Worm (Caenorhabditis elegans) whole organism, early embryonic: ENCODE data around the gene str-78.

Source experiments
- F13C5.2 ChIP-seq: sonication (generic microtip); optimal IDR thresholded peaks from 2 replicates; lab custom pipeline; 2017; ENCODE audit warnings: mild to moderate bottlenecking, missing genetic modification characterization, inconsistent platforms, missing compliant biosample characterization
- aly-1 ChIP-seq: sonication (generic microtip); optimal IDR thresholded peaks from 2 replicates; lab custom pipeline; 2016; ENCODE audit warnings: missing genetic modification characterization, missing compliant biosample characterization
- ama-1 ChIP-seq: fragments of 150-350 bp; optimal IDR thresholded peaks from 2 replicates; lab custom pipeline; 2014
- flt-1 ChIP-seq: fragments of 200-800 bp; sonication (Bioruptor generic); IDR thresholded peaks from 2 replicates; pipeline ENCODE4 v1.3.6; 2022; ENCODE audit warnings: missing genetic modification characterization, missing compliant biosample characterization
- hmbx-1 ChIP-seq: sonication (generic microtip); optimal IDR thresholded peaks from 2 replicates; lab custom pipeline; 2016; ENCODE audit warnings: mild to moderate bottlenecking, missing genetic modification characterization, missing compliant biosample characterization
- hnd-1 ChIP-seq: sonication (generic microtip); optimal IDR thresholded peaks from 2 replicates; lab custom pipeline; 2016; ENCODE audit warnings: missing genetic modification characterization, missing compliant biosample characterization
- pes-1 ChIP-seq: fragments of 200-800 bp; sonication (Bioruptor generic); IDR thresholded peaks from 2 replicates; pipeline ENCODE4 v1.3.6; 2022; ENCODE audit warnings: missing genetic modification reagents, missing genetic modification characterization, missing compliant biosample characterization
- sea-1 ChIP-seq: fragments of 200-800 bp; sonication (Bioruptor generic); conservative IDR thresholded peaks from 2 replicates; pipeline ENCODE4 v1.3.6; 2022; ENCODE audit warnings: missing genetic modification characterization, missing compliant biosample characterization
- tbx-11 ChIP-seq: fragments of 200-800 bp; sonication (Bioruptor generic); IDR thresholded peaks from 2 replicates; pipeline ENCODE4 v1.3.6; 2022; ENCODE audit warnings: missing genetic modification characterization, missing compliant biosample characterization
- tbx-37 ChIP-seq: fragments of 200-800 bp; sonication (Bioruptor generic); conservative IDR thresholded peaks from 2 replicates; pipeline ENCODE4 v1.3.6; 2022; ENCODE audit warnings: missing genetic modification reagents, missing genetic modification characterization, missing compliant biosample characterization
- tra-4 ChIP-seq: sonication (generic microtip); optimal IDR thresholded peaks from 2 replicates; lab custom pipeline; 2017; ENCODE audit warnings: missing genetic modification characterization, missing compliant biosample characterization

DNA sequence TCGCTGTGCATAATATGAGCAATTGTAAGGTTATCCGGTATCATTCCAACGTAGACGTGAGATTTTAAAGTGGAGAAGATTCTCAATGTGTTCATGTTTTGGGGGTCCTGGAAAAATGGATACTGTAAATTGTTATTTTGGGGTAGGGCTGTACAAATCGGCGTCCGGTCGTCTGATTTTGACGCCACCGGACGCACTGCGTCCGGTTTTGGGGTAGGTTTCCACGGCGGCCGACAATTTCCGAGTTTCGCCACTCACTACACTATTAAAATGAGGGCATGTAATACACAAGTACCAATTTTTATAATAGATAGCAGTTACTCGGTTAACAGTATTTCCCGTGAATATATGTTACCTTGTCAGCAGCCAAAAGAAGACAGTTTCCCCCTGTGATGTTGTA lies 21.4 kb upstream of the str-78 start:
- no peak for TF ChIP-seq aly-1
- TF ChIP-seq tra-4 (tag; lab: Kevin White, UChicago) = no peak
- TF ChIP-seq sea-1 = no peak
- TF ChIP-seq ama-1 (lab: Kevin White, UChicago) = no peak
- TF ChIP-seq pes-1 (GFP tag; lab: Robert Waterston, UW) = no peak
- TF ChIP-seq tbx-37 (GFP tag; lab: Robert Waterston, UW) = no peak
- no peak for TF ChIP-seq tbx-11 (GFP tag; lab: Robert Waterston, UW)
- no peak for TF ChIP-seq flt-1 (GFP tag; lab: Robert Waterston, UW)
- TF ChIP-seq hnd-1 (tag; lab: Kevin White, UChicago) = no peak
- TF ChIP-seq hmbx-1 (tag; lab: Kevin White, UChicago) = no peak
- TF ChIP-seq F13C5.2 (tag; lab: Kevin White, UChicago) = no peak
